Fruit fly (Drosophila melanogaster): Measurements from ENCODE around the gene vn.

vn gene

DNA sequence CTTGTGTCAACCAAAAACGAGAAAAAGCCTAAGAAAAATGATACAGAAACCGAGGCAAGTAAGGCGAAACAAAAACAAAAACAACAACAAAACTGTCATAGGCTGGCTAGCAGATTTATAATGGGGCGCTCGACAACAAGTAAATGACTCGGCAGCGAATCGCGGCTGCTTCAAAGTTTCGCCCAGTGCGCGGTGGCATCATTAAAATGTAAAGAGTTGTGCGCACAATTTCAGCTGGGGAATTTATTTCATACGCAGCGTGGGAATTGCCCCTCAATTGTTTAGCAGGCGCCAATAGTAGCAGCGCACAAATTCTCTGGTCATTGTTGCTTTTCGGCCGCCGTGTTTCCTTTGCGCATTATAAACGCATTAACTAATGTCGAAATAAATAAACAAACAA, 13.6 kb downstream of the vn start:
- TF ChIP-seq GATAd (GFP tag; optimal IDR thresholded peaks at IDR 0.05) (no peak), br (GFP tag; optimal IDR thresholded peaks at IDR 0.05) (no peak), tai (GFP tag; optimal IDR thresholded peaks at IDR 0.05) (no peak), CG32264 (GFP tag; optimal IDR thresholded peaks at IDR 0.05) (no peak), HLH106 (tag; optimal IDR thresholded peaks at IDR 0.05) (no peak), rgr (GFP tag; optimal IDR thresholded peaks at IDR 0.05) (no peak), Dfd (GFP tag; optimal IDR thresholded peaks at IDR 0.05) (no peak), Dif (GFP tag; optimal IDR thresholded peaks at IDR 0.05; ENCODE audit: partially characterized antibody) (no peak), fru (GFP tag; optimal IDR thresholded peaks at IDR 0.05) (no peak)

DNA sequence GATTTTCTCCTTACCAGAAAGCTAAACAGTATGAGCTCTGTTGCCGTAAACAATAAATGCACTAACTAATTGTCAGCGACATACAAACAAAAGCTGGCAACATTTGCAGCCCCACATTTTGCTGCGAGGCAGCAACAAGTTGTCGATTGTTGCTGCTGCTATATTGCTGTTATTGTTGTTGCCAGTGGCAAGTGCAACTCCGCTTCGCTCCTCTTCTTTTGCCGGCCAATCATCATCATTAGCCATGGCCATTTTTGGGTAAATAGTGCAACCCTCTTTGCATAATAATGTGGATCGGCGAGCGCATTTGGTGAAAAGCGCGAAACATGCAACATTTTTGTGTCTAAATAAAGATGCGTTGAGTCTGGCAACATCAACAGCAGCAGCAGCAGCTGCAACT, 14.8 kb downstream of the vn start:
- TF ChIP-seq Rel (GFP tag; optimal IDR thresholded peaks at IDR 0.05) = no peak
- TF ChIP-seq Rel (tag; optimal IDR thresholded peaks at IDR 0.05) = no peak
- TF ChIP-seq Sp1 (GFP tag; optimal IDR thresholded peaks at IDR 0.05) = no peak
- no peak for TF ChIP-seq brk (GFP tag; optimal IDR thresholded peaks at IDR 0.05)
- no peak for TF ChIP-seq psq (GFP tag; optimal IDR thresholded peaks at IDR 0.05)
- no peak for TF ChIP-seq Dfd (GFP tag; optimal IDR thresholded peaks at IDR 0.05)
- TF ChIP-seq br (GFP tag; optimal IDR thresholded peaks at IDR 0.05) = no peak
- TF ChIP-seq Vsx2 (GFP tag; optimal IDR thresholded peaks at IDR 0.05; ENCODE audit: partially characterized antibody) = no peak
- TF ChIP-seq GATAd (GFP tag; optimal IDR thresholded peaks at IDR 0.05) = no peak
- no peak for TF ChIP-seq CG32264 (GFP tag; optimal IDR thresholded peaks at IDR 0.05)

DNA sequence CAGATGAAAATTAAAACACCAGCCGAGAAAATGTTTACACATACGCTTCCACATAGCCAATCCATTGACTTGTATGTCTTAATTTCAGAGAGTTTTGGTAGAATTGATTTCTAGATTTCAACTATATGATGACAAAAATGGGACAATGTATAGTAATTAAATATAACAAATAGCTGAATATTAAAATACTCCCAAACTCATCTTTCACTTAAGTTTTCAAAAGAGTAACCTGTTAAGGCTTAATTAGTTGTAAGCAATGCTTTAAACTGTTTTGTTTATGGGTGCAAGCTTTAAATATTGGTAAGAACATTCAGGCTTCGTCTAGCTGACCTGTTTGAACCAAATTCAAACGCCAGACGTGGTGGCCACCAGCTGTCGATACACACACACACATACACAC, 16.8 kb downstream of the vn start:
- TF ChIP-seq rgr (GFP tag; optimal IDR thresholded peaks at IDR 0.05) (no peak), tai (GFP tag; optimal IDR thresholded peaks at IDR 0.05) (no peak), dmrt93B (GFP tag; optimal IDR thresholded peaks at IDR 0.05) (no peak), CG9705 (GFP tag; optimal IDR thresholded peaks at IDR 0.05) (no peak), lola (GFP tag; optimal IDR thresholded peaks at IDR 0.05) (no peak), Hr83 (GFP tag; optimal IDR thresholded peaks at IDR 0.05; ENCODE audit: poor library complexity, severe bottlenecking) (no peak), Hnf4 (GFP tag; optimal IDR thresholded peaks at IDR 0.05) (no peak), Vsx2 (GFP tag; optimal IDR thresholded peaks at IDR 0.05; ENCODE audit: partially characterized antibody) (no peak), HLH106 (tag; optimal IDR thresholded peaks at IDR 0.05) (no peak), h (GFP tag; optimal IDR thresholded peaks at IDR 0.05) (no peak)

DNA sequence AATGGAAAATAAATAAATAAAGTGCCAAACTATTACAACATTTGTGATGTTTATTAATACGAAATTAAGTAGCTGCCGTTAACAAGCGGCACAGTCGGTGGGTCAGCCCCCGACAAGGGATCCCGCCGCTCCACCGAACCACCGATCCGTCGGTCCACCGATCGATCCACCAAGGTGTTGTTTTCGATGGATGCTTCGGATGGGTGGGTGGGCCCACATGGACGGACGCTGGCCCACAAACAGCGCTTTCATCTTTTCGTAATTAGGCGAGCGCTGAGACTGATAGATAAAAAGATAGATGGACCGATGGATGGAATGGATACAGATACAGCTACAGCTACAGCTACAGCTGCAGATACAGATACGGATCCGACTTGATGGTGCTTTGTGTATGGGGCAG, 17.2 kb downstream of the vn start:
- TF ChIP-seq Myc (optimal IDR thresholded peaks at IDR 0.05) (no peak), N (GFP tag; optimal IDR thresholded peaks at IDR 0.05) (no peak), Sp1 (GFP tag; optimal IDR thresholded peaks at IDR 0.05) (no peak), dsf (GFP tag; optimal IDR thresholded peaks at IDR 0.05; ENCODE audit: borderline replicate concordance) (no peak), Mio (GFP tag; optimal IDR thresholded peaks at IDR 0.05) (no peak), Rel (GFP tag; optimal IDR thresholded peaks at IDR 0.05) (no peak), Rel (tag; optimal IDR thresholded peaks at IDR 0.05) (no peak), brk (GFP tag; optimal IDR thresholded peaks at IDR 0.05) (no peak), Dfd (GFP tag; optimal IDR thresholded peaks at IDR 0.05) (no peak), dl (GFP tag; optimal IDR thresholded peaks at IDR 0.05; ENCODE audit: insufficient read depth in 1 of 2, partially characterized antibody in 2 of 2) (no peak), Hnf4 (GFP tag; optimal IDR thresholded peaks at IDR 0.05) (no peak), ey (GFP tag; optimal IDR thresholded peaks at IDR 0.05) (no peak), foxo (GFP tag; optimal IDR thresholded peaks at IDR 0.05) (no peak), lola (GFP tag; optimal IDR thresholded peaks at IDR 0.05) (no peak), CrebA (GFP tag; optimal IDR thresholded peaks at IDR 0.05; ENCODE audit: borderline replicate concordance) (no peak), psq (GFP tag; optimal IDR thresholded peaks at IDR 0.05) (no peak), tai (GFP tag; optimal IDR thresholded peaks at IDR 0.05) (no peak)

DNA sequence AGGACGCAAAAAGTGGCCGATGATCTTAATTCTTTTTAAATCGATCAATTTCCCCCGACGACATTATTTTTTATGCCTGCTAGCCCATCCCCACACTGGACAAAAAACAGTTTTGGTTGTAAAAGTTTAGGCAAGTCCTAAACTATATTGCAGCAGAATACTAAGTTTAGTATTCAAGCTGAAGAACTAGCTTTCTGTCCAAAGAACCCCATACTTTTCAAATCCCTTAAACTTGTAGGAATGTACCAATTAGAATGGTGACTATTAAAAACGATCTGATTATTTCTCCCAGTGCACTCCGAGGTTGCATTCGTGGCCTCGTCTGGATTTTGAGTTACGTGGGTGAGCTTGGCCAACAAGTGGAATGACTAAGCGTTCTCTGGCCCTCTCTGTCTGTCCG, 20.0 kb downstream of the vn start:
- TF ChIP-seq OdsH (GFP tag; optimal IDR thresholded peaks at IDR 0.05) (no peak), h (GFP tag; optimal IDR thresholded peaks at IDR 0.05) (no peak), brk (GFP tag; optimal IDR thresholded peaks at IDR 0.05) (no peak), GATAd (GFP tag; optimal IDR thresholded peaks at IDR 0.05) (no peak), Hr78 (GFP tag; optimal IDR thresholded peaks at IDR 0.05) (no peak), Hnf4 (GFP tag; optimal IDR thresholded peaks at IDR 0.05) (no peak), psq (GFP tag; optimal IDR thresholded peaks at IDR 0.05) (no peak), Abd-B (GFP tag; optimal IDR thresholded peaks at IDR 0.05) (no peak), Dif (GFP tag; optimal IDR thresholded peaks at IDR 0.05; ENCODE audit: partially characterized antibody) (no peak), CrebA (GFP tag; optimal IDR thresholded peaks at IDR 0.05; ENCODE audit: borderline replicate concordance) (no peak), dl (GFP tag; optimal IDR thresholded peaks at IDR 0.05; ENCODE audit: insufficient read depth in 1 of 2, partially characterized antibody in 2 of 2) (no peak), ey (GFP tag; optimal IDR thresholded peaks at IDR 0.05) (no peak), Jra (GFP tag; optimal IDR thresholded peaks at IDR 0.05) (no peak), sage (GFP tag; optimal IDR thresholded peaks at IDR 0.05) (no peak), Rel (GFP tag; optimal IDR thresholded peaks at IDR 0.05) (no peak), Rel (tag; optimal IDR thresholded peaks at IDR 0.05) (no peak), usp (GFP tag; optimal IDR thresholded peaks at IDR 0.05) (no peak)

Data from whole organism, wandering third instar larva.